Fruit fly (Drosophila melanogaster) whole organism, prepupa: ENCODE measurements around the gene CG10597.

Experiments used
- CG10631 ChIP-seq: fragments of 200-800 bp; sonication (Bioruptor generic); optimal IDR thresholded peaks from 2 replicates; lab custom pipeline; 2016; ENCODE audit warnings: missing biosample characterization, missing genetic modification characterization
- CG11762 ChIP-seq: fragments of 200-800 bp; sonication (Bioruptor generic); optimal IDR thresholded peaks from 3 replicates; lab custom pipeline; 2016; ENCODE audit warnings: missing biosample characterization, missing genetic modification characterization; ENCODE audit not compliant: insufficient read depth
- CG11902 ChIP-seq: fragments of 200-800 bp; sonication (Bioruptor generic); optimal IDR thresholded peaks from 3 replicates; lab custom pipeline; 2016; ENCODE audit warnings: missing biosample characterization, missing genetic modification characterization
- CG1621 ChIP-seq: fragments of 200-800 bp; sonication (Bioruptor generic); optimal IDR thresholded peaks from 3 replicates; lab custom pipeline; 2018; ENCODE audit warnings: missing biosample characterization, mild to moderate bottlenecking, missing genetic modification characterization
- CG16779 ChIP-seq: fragments of 200-800 bp; sonication (Bioruptor generic); optimal IDR thresholded peaks from 3 replicates; lab custom pipeline; 2017; ENCODE audit warnings: missing biosample characterization, mild to moderate bottlenecking, missing genetic modification characterization
- CG31627 ChIP-seq: fragments of 200-800 bp; sonication (Bioruptor generic); optimal IDR thresholded peaks from 3 replicates; lab custom pipeline; 2016; ENCODE audit warnings: missing biosample characterization, missing genetic modification characterization
- CG3919 ChIP-seq: fragments of 200-800 bp; sonication (Bioruptor generic); optimal IDR thresholded peaks from 3 replicates; lab custom pipeline; 2016; ENCODE audit warnings: missing biosample characterization, missing genetic modification characterization
- CG6276 ChIP-seq: fragments of 200-800 bp; sonication (Bioruptor generic); optimal IDR thresholded peaks from 2 replicates; lab custom pipeline; 2017; ENCODE audit warnings: missing biosample characterization, mild to moderate bottlenecking, missing genetic modification characterization
- CG6792 ChIP-seq: fragments of 200-800 bp; sonication (Bioruptor generic); optimal IDR thresholded peaks from 3 replicates; lab custom pipeline; 2016; ENCODE audit warnings: missing biosample characterization, missing genetic modification characterization
- CG8119 ChIP-seq: fragments of 200-800 bp; sonication (Bioruptor generic); IDR thresholded peaks from 3 replicates; pipeline ENCODE4 v1.3.6; 2022; ENCODE audit warnings: missing biosample characterization, missing genetic modification characterization
- CG9139 ChIP-seq: fragments of 200-800 bp; sonication (Bioruptor generic); optimal IDR thresholded peaks from 3 replicates; lab custom pipeline; 2017; ENCODE audit warnings: missing biosample characterization, mild to moderate bottlenecking, missing genetic modification characterization
- Eip75B ChIP-seq: fragments of 200-800 bp; sonication (Bioruptor generic); optimal IDR thresholded peaks from 3 replicates; lab custom pipeline; 2016; ENCODE audit warnings: missing biosample characterization, missing genetic modification characterization
- Ets21C ChIP-seq: fragments of 200-800 bp; sonication (Bioruptor generic); optimal IDR thresholded peaks from 3 replicates; lab custom pipeline; 2016; ENCODE audit warnings: missing biosample characterization, missing genetic modification characterization
- Ets96B ChIP-seq: fragments of 200-800 bp; optimal IDR thresholded peaks from 2 replicates; lab custom pipeline; 2019; ENCODE audit warnings: missing biosample characterization, mild to moderate bottlenecking, missing genetic modification characterization, moderate library complexity
- Hr39 ChIP-seq: fragments of 200-800 bp; sonication (Bioruptor generic); optimal IDR thresholded peaks from 2 replicates; lab custom pipeline; 2016; ENCODE audit warnings: missing biosample characterization, missing genetic modification characterization
- Hr4 ChIP-seq: fragments of 200-800 bp; sonication (Bioruptor generic); optimal IDR thresholded peaks from 3 replicates; lab custom pipeline; 2016; ENCODE audit warnings: missing biosample characterization, missing genetic modification characterization
- Lpt ChIP-seq: fragments of 200-800 bp; sonication (Bioruptor generic); optimal IDR thresholded peaks from 3 replicates; lab custom pipeline; 2016; ENCODE audit warnings: missing biosample characterization, missing genetic modification characterization
- Sox14 ChIP-seq: fragments of 200-800 bp; sonication (Bioruptor generic); optimal IDR thresholded peaks from 3 replicates; lab custom pipeline; 2016; ENCODE audit warnings: missing biosample characterization, missing genetic modification characterization
- dac ChIP-seq: fragments of 200-800 bp; sonication (Bioruptor generic); optimal IDR thresholded peaks from 2 replicates; lab custom pipeline; 2017; ENCODE audit warnings: missing biosample characterization, mild to moderate bottlenecking, missing genetic modification characterization
- eg ChIP-seq: fragments of 200-800 bp; sonication (Bioruptor generic); IDR thresholded peaks from 3 replicates; pipeline ENCODE4 v1.3.6; 2022; ENCODE audit warnings: missing biosample characterization, missing genetic modification characterization
- fd85E ChIP-seq: fragments of 200-800 bp; sonication (Bioruptor generic); optimal IDR thresholded peaks from 3 replicates; lab custom pipeline; 2016; ENCODE audit warnings: missing biosample characterization, missing genetic modification characterization
- lz ChIP-seq: fragments of 200-800 bp; sonication (Bioruptor generic); optimal IDR thresholded peaks from 3 replicates; lab custom pipeline; 2016; ENCODE audit warnings: missing biosample characterization, missing genetic modification characterization
- net ChIP-seq: fragments of 200-800 bp; sonication (Bioruptor generic); optimal IDR thresholded peaks from 3 replicates; lab custom pipeline; 2016; ENCODE audit warnings: missing biosample characterization, missing genetic modification characterization
- spab ChIP-seq: fragments of 200-800 bp; sonication (Bioruptor generic); optimal IDR thresholded peaks from 2 replicates; lab custom pipeline; 2017; ENCODE audit warnings: missing biosample characterization, mild to moderate bottlenecking, missing genetic modification characterization, missing genetic modification reagents
- svp ChIP-seq: fragments of 200-800 bp; sonication (Bioruptor generic); peaks from one replicate; lab custom pipeline; 2016; ENCODE audit warnings: missing biosample characterization, missing genetic modification characterization

Gene CG10597

DNA sequence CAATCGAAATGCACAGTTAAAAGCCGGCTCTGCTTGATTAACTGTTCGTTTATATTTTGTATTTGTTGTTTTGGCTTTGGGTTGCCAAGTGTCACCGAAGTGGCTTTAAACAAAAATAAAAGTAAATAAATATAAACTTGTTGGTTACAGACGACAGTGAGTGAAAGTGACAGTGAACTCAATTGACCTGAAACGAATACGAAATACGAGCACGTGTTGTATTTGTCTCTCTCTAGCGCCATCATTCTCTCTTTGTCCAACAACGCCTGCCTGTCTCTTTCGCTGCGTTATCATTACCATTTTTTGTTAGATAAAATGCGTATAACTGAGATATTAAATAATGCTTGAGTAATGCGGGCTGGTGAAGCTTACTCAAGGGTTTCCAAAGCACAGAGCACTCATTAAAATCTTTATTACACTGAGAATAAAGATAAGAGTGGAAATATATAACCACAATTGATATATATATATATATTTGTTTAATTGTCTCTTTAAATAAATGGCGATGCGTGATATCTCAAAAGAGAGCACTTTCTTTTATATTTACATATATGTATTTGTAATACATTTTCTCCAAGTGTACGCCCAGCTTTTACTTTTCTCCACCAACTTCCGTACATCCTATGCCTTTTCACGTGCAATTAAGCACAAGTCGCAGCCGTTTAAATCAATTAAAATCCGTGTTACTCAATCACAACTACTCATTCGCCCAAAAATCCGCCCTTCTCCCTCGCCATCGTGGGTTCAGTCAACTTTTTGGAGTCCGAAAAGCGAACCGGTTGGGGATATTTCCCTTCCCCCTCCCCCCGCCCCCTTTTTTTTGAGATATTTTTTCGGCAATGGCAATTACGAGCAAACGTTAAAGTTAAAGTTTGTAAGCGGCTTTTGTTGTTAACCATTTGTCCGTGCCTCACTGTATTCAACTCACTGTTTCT, 49.3 kb downstream of the CG10597 start (continued):
- TF ChIP-seq Eip75B (GFP tag; lab: Kevin White, UChicago), result no peak
- TF ChIP-seq Hr39, result no peak
- peak; percentile 69 for TF ChIP-seq svp (GFP tag; lab: Kevin White, UChicago)
- TF ChIP-seq Hr4 (GFP tag; lab: Kevin White, UChicago), result peak; percentile 10
- TF ChIP-seq CG1621 (tag; lab: Kevin White, UChicago), result no peak
- no peak for TF ChIP-seq CG11902 (GFP tag; lab: Kevin White, UChicago)
- no peak for TF ChIP-seq Ets96B
- TF ChIP-seq lz (GFP tag; lab: Kevin White, UChicago), result no peak
- TF ChIP-seq CG10631, result peak; percentile 11
- peak; percentile 50; the same call in 2 of the 3 replicates for TF ChIP-seq CG8119 (GFP tag; lab: Robert Waterston, UW)

DNA sequence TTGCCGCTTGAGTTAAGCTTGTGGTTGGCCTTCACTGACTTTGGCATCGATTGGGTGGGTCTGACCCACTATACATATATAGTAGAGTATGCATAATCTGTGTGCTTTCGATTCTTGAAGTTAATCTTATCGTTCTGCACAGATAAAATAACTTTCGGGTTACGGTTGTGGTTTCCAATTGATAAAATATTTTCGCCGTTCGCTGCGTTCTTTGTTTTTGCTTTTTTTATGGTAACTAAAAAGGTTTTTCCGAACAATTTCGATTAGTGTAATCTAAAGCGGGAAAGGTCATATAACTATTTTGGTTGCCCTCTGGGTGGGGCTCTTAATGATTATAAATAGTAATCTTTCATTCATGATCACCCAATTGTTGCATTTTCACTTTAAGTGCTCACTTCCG, 50.3 kb downstream of the CG10597 start:
- no peak for TF ChIP-seq Ets21C (GFP tag; lab: Kevin White, UChicago)
- TF ChIP-seq CG1621 (tag; lab: Kevin White, UChicago), result no peak
- no peak for TF ChIP-seq CG11762 (GFP tag; lab: Kevin White, UChicago)
- no peak for TF ChIP-seq CG9139 (GFP tag; lab: Kevin White, UChicago)
- no peak for TF ChIP-seq fd85E (GFP tag; lab: Kevin White, UChicago)
- no peak for TF ChIP-seq dac (GFP tag; lab: Kevin White, UChicago)
- no peak for TF ChIP-seq Sox14 (GFP tag; lab: Kevin White, UChicago)
- no peak for TF ChIP-seq CG3919 (GFP tag; lab: Kevin White, UChicago)
- TF ChIP-seq net (GFP tag; lab: Kevin White, UChicago), result no peak
- TF ChIP-seq Ets96B, result no peak
- TF ChIP-seq lz (GFP tag; lab: Kevin White, UChicago), result no peak
- no peak for TF ChIP-seq CG6792 (GFP tag; lab: Kevin White, UChicago)
- TF ChIP-seq CG16779 (tag; lab: Kevin White, UChicago), result no peak
- no peak for TF ChIP-seq Lpt (GFP tag; lab: Kevin White, UChicago)
- TF ChIP-seq eg (GFP tag; lab: Robert Waterston, UW), result no peak
- no peak for TF ChIP-seq CG8119 (GFP tag; lab: Robert Waterston, UW)
- TF ChIP-seq CG6276 (GFP tag; lab: Kevin White, UChicago), result no peak
- no peak for TF ChIP-seq CG31627
- no peak for TF ChIP-seq spab
